Worm (Caenorhabditis elegans) whole organism, young adult: ENCODE data around the gene arx-2.

ENCODE experiments used
- B0336.3 ChIP-seq: fragments of 200-800 bp; sonication (Bioruptor generic); IDR thresholded peaks from 2 replicates; pipeline ENCODE4 v1.3.6; 2022; ENCODE audit warnings: missing genetic modification characterization, missing compliant biosample characterization
- C06A6.2 ChIP-seq: fragments of 200-800 bp; sonication (Bioruptor generic); conservative IDR thresholded peaks from 2 replicates; pipeline ENCODE4 v1.3.6; 2022; ENCODE audit warnings: missing genetic modification characterization, missing compliant biosample characterization
- F33H1.4 ChIP-seq: fragments of 200-800 bp; sonication (Bioruptor generic); IDR thresholded peaks from 2 replicates; pipeline ENCODE4 v1.3.6; 2022; ENCODE audit warnings: missing genetic modification reagents, missing genetic modification characterization, missing compliant biosample characterization
- F37B4.10 ChIP-seq: fragments of 200-800 bp; sonication (Bioruptor generic); IDR thresholded peaks from 2 replicates; pipeline ENCODE4 v1.3.6; 2022; ENCODE audit warnings: missing genetic modification characterization, missing compliant biosample characterization
- F39B2.1 ChIP-seq: fragments of 200-800 bp; sonication (Bioruptor generic); IDR thresholded peaks from 2 replicates; pipeline ENCODE4 v1.3.6; 2022; ENCODE audit warnings: missing genetic modification reagents, missing genetic modification characterization, missing compliant biosample characterization
- F49E8.2 ChIP-seq: sonication (generic microtip); optimal IDR thresholded peaks from 3 replicates; lab custom pipeline; 2017; ENCODE audit warnings: missing genetic modification characterization, mild to moderate bottlenecking, missing compliant biosample characterization, antibody characterized with exemption, moderate library complexity; ENCODE audit not compliant: insufficient read depth
- F55B11.4 ChIP-seq: sonication (generic microtip); optimal IDR thresholded peaks from 2 replicates; lab custom pipeline; 2016; ENCODE audit warnings: missing compliant biosample characterization, missing genetic modification characterization, borderline replicate concordance; ENCODE audit not compliant: insufficient read depth
- Y53G8AR.9 ChIP-seq: fragments of 200-800 bp; sonication (Bioruptor generic); conservative IDR thresholded peaks from 2 replicates; pipeline ENCODE4 v1.3.6; 2022; ENCODE audit warnings: missing genetic modification reagents, missing genetic modification characterization, missing compliant biosample characterization
- ZK185.1 ChIP-seq: sonication (generic microtip); optimal IDR thresholded peaks from 2 replicates; lab custom pipeline; 2016; ENCODE audit warnings: mild to moderate bottlenecking, missing genetic modification characterization, missing compliant biosample characterization; ENCODE audit not compliant: poor library complexity, severe bottlenecking
- ama-1 ChIP-seq, 3 experiments: fragments of 150-350 bp in 1 of 3; sonication (generic microtip) in 2 of 3; optimal IDR thresholded peaks; 2 replicates each; lab custom pipeline; 2014 to 2018; ENCODE audit warnings: missing biosample characterization in 2 of 3, missing genetic modification characterization in 2 of 3, missing genetic modification reagents in 2 of 3
- attf-5 ChIP-seq: fragments of 200-800 bp; sonication (Bioruptor generic); optimal IDR thresholded peaks from 2 replicates; lab custom pipeline; 2018; ENCODE audit warnings: mild to moderate bottlenecking, missing genetic modification characterization, missing compliant biosample characterization
- attf-6 ChIP-seq: fragments of 200-800 bp; sonication (Bioruptor generic); IDR thresholded peaks from 2 replicates; pipeline ENCODE4 v1.3.6; 2022; ENCODE audit warnings: missing genetic modification reagents, missing genetic modification characterization, missing compliant biosample characterization
- bed-2 ChIP-seq: fragments of 200-800 bp; sonication (Bioruptor generic); IDR thresholded peaks from 2 replicates; pipeline ENCODE4 v1.3.6; 2022; ENCODE audit warnings: missing genetic modification reagents, missing genetic modification characterization, missing compliant biosample characterization
- cebp-2 ChIP-seq: fragments of 200-800 bp; sonication (Bioruptor generic); IDR thresholded peaks from 2 replicates; pipeline ENCODE4 v1.3.6; 2022; ENCODE audit warnings: missing genetic modification characterization, missing compliant biosample characterization
- ceh-27 ChIP-seq: fragments of 200-800 bp; sonication (Bioruptor generic); optimal IDR thresholded peaks from 2 replicates; lab custom pipeline; 2018; ENCODE audit warnings: mild to moderate bottlenecking, missing genetic modification characterization, moderate library complexity, missing compliant biosample characterization
- ceh-58 ChIP-seq: fragments of 200-800 bp; sonication (Bioruptor generic); IDR thresholded peaks from 2 replicates; pipeline ENCODE4 v1.3.6; 2022; ENCODE audit warnings: missing genetic modification characterization, missing compliant biosample characterization
- ceh-79 ChIP-seq: sonication (generic microtip); optimal IDR thresholded peaks from 2 replicates; lab custom pipeline; 2017; ENCODE audit warnings: mild to moderate bottlenecking, missing genetic modification characterization, missing compliant biosample characterization
- egl-18 ChIP-seq: fragments of 200-800 bp; sonication (Bioruptor generic); IDR thresholded peaks from 2 replicates; pipeline ENCODE4 v1.3.6; 2022; ENCODE audit warnings: missing genetic modification reagents, missing genetic modification characterization, missing compliant biosample characterization
- egl-44 ChIP-seq: fragments of 200-800 bp; sonication (Bioruptor generic); IDR thresholded peaks from 2 replicates; pipeline ENCODE4 v1.3.6; 2022; ENCODE audit warnings: missing genetic modification reagents, missing genetic modification characterization, missing compliant biosample characterization
- egrh-3 ChIP-seq: fragments of 200-800 bp; sonication (Bioruptor generic); IDR thresholded peaks from 2 replicates; pipeline ENCODE4 v1.3.6; 2022; ENCODE audit warnings: missing genetic modification reagents, missing genetic modification characterization, missing compliant biosample characterization
- ets-4 ChIP-seq: fragments of 200-800 bp; sonication (Bioruptor generic); optimal IDR thresholded peaks from 2 replicates; lab custom pipeline; 2018; ENCODE audit warnings: mild to moderate bottlenecking, missing genetic modification characterization, missing compliant biosample characterization
- him-1 ChIP-seq: sonication (generic microtip); optimal IDR thresholded peaks from 2 replicates; lab custom pipeline; 2016; ENCODE audit warnings: missing genotype, missing genetic modification reagents, missing genetic modification characterization, missing compliant biosample characterization
- hmg-1.2 ChIP-seq: fragments of 200-800 bp; sonication (Bioruptor generic); IDR thresholded peaks from 2 replicates; pipeline ENCODE4 v1.3.6; 2022; ENCODE audit warnings: missing genetic modification reagents, missing genetic modification characterization, missing compliant biosample characterization
- lag-1 ChIP-seq: fragments of 200-800 bp; sonication (Bioruptor generic); IDR thresholded peaks from 2 replicates; pipeline ENCODE4 v1.3.6; 2022; ENCODE audit warnings: missing genetic modification reagents, missing genetic modification characterization, missing compliant biosample characterization
- let-526 ChIP-seq: fragments of 200-800 bp; sonication (Bioruptor generic); IDR thresholded peaks from 2 replicates; pipeline ENCODE4 v1.3.6; 2022; ENCODE audit warnings: missing genetic modification reagents, missing genetic modification characterization, missing compliant biosample characterization
- lin-35 ChIP-seq, 3 experiments: fragments of 150-350 bp in 2 of 3; sonication (generic microtip) in 1 of 3; optimal IDR thresholded peaks; 2 replicates each; lab custom pipeline; 2014 to 2018; ENCODE audit warnings: missing biosample characterization in 3 of 3, missing genetic modification characterization in 3 of 3, missing genetic modification reagents in 3 of 3
- lsl-1 ChIP-seq: fragments of 200-800 bp; sonication (Bioruptor generic); optimal IDR thresholded peaks from 2 replicates; lab custom pipeline; 2018; ENCODE audit warnings: mild to moderate bottlenecking, missing genetic modification characterization, moderate library complexity, missing compliant biosample characterization
- madf-10 ChIP-seq: sonication (generic microtip); optimal IDR thresholded peaks from 2 replicates; lab custom pipeline; 2016; ENCODE audit warnings: mild to moderate bottlenecking, missing genetic modification characterization, missing compliant biosample characterization
- madf-3 ChIP-seq: fragments of 200-800 bp; sonication (Bioruptor generic); IDR thresholded peaks from 2 replicates; pipeline ENCODE4 v1.3.6; 2022; ENCODE audit warnings: missing genetic modification reagents, missing genetic modification characterization, missing compliant biosample characterization
- mel-28 ChIP-seq: sonication (generic microtip); optimal IDR thresholded peaks from 2 replicates; lab custom pipeline; 2016; ENCODE audit warnings: borderline replicate concordance, mild to moderate bottlenecking, missing genetic modification characterization, missing compliant biosample characterization
- mes-4 ChIP-seq: sonication (generic microtip); optimal IDR thresholded peaks from 2 replicates; lab custom pipeline; 2016; ENCODE audit warnings: missing genotype, missing genetic modification characterization, missing compliant biosample characterization
- nfyb-1 ChIP-seq: fragments of 200-800 bp; sonication (Bioruptor generic); IDR thresholded peaks from 2 replicates; pipeline ENCODE4 v1.3.6; 2022; ENCODE audit warnings: missing genetic modification reagents, missing genetic modification characterization, missing compliant biosample characterization
- nhr-27 ChIP-seq: fragments of 200-800 bp; sonication (Bioruptor generic); optimal IDR thresholded peaks from 2 replicates; lab custom pipeline; 2018; ENCODE audit warnings: mild to moderate bottlenecking, missing genetic modification characterization, moderate library complexity, missing compliant biosample characterization
- nhr-80 ChIP-seq: sonication (generic microtip); optimal IDR thresholded peaks from 2 replicates; lab custom pipeline; 2016; ENCODE audit warnings: missing genetic modification characterization, missing compliant biosample characterization
- rcor-1 ChIP-seq: fragments of 200-800 bp; sonication (Bioruptor generic); IDR thresholded peaks from 2 replicates; pipeline ENCODE4 v1.3.6; 2022; ENCODE audit warnings: missing genetic modification reagents, missing genetic modification characterization, missing compliant biosample characterization
- sea-2 ChIP-seq: fragments of 200-800 bp; sonication (Bioruptor generic); IDR thresholded peaks from 2 replicates; pipeline ENCODE4 v1.3.6; 2022; ENCODE audit warnings: missing genetic modification characterization, missing compliant biosample characterization
- snpc-1.3 ChIP-seq: sonication (generic microtip); optimal IDR thresholded peaks from 2 replicates; lab custom pipeline; 2017; ENCODE audit warnings: missing genetic modification characterization, mild to moderate bottlenecking, missing compliant biosample characterization, antibody characterized with exemption, moderate library complexity, missing genotype, missing genetic modification reagents; ENCODE audit not compliant: insufficient read depth
- tbp1 ChIP-seq: fragments of 200-800 bp; sonication (Bioruptor generic); optimal IDR thresholded peaks from 2 replicates; lab custom pipeline; 2018; ENCODE audit warnings: mild to moderate bottlenecking, missing genetic modification characterization, missing compliant biosample characterization
- unc-62 ChIP-seq: fragments of 150-350 bp; optimal IDR thresholded peaks from 2 replicates; lab custom pipeline; 2014; ENCODE audit warnings: missing biosample characterization, missing genetic modification reagents, missing genetic modification characterization
- xnd-1 ChIP-seq: sonication (generic microtip); optimal IDR thresholded peaks from 2 replicates; lab custom pipeline; 2016; ENCODE audit warnings: missing genotype, missing genetic modification reagents, missing genetic modification characterization, missing compliant biosample characterization
- zfh-2 ChIP-seq: fragments of 200-800 bp; sonication (Bioruptor generic); conservative IDR thresholded peaks from 2 replicates; pipeline ENCODE4 v1.3.6; 2022; ENCODE audit warnings: missing genetic modification reagents, missing genetic modification characterization, missing compliant biosample characterization
- ztf-22 ChIP-seq: fragments of 200-800 bp; sonication (Bioruptor generic); optimal IDR thresholded peaks from 2 replicates; lab custom pipeline; 2018; ENCODE audit warnings: mild to moderate bottlenecking, missing genetic modification characterization, moderate library complexity, missing compliant biosample characterization
- ztf-25 ChIP-seq: fragments of 200-800 bp; sonication (Bioruptor generic); IDR thresholded peaks from 2 replicates; pipeline ENCODE4 v1.3.6; 2022; ENCODE audit warnings: missing genetic modification reagents, missing genetic modification characterization, missing compliant biosample characterization

Gene arx-2

DNA sequence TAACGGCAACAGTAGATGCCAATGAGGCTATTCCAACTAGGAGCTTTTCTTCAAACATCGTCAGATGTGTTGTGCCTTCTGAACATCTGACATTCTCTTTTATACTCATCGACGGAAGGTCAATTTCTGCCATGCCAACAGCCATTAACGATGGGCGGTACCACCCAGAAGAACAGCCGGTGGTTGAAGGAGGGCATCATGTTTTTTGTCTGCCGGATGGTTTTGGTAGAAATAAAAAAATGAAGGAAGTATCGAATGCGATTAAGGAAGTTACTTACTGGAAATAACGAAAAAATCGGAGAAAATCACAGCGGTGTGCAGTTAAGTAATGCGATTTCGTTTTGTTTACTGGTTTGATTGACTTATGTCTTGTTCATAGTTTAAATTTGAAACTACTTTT, 43.6 kb downstream of the arx-2 start, which contains the start of gene col-150:
col-150 (minus strand) TSS at position 101 of the 400 bp plus-strand sequence.
- TF ChIP-seq madf-10 (tag; lab: Kevin White, UChicago) (no peak), F55B11.4 (tag; lab: Kevin White, UChicago) (no peak), unc-62 (GFP tag; lab: Kevin White, UChicago) (no peak)

DNA sequence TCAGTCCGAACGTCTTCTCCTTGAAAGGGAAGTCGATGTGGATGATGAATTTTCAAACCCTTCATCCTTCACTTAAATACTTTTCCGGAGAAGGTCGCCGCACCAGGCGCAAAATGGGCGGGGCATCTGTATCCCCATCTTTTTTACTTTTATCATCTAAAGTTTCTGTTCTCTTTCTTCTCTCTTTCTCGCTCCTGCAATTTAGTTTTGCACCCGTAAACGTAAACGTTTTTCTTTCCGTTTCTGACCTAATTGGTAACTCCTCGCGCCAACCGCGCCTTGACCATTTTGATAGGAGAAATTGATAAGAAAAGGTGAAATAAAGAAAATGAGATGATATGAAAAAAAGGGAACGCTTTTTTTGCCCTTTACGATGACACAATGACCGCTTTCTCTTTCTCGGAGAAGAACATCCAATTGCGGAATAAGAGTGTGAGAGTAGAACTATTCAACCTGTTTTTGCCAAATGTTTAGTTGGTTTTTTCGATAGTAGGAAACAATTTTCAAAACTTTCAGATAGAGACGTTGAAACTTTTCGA, 45.3 kb downstream of the arx-2 start, which contains the start of gene col-149:
col-149 (minus strand) TSS at position 51 of the 539 bp plus-strand sequence.
- no peak for TF ChIP-seq mes-4 (tag; lab: Kevin White, UChicago)
- no peak for TF ChIP-seq egrh-3 (GFP tag; lab: Robert Waterston, UW)
- TF ChIP-seq attf-5 (GFP tag; lab: Kevin White, UChicago), result no peak
- peak; percentile 32 for TF ChIP-seq nhr-80 (tag; lab: Kevin White, UChicago)
- TF ChIP-seq tbp1 (GFP tag; lab: Kevin White, UChicago), result no peak

DNA sequence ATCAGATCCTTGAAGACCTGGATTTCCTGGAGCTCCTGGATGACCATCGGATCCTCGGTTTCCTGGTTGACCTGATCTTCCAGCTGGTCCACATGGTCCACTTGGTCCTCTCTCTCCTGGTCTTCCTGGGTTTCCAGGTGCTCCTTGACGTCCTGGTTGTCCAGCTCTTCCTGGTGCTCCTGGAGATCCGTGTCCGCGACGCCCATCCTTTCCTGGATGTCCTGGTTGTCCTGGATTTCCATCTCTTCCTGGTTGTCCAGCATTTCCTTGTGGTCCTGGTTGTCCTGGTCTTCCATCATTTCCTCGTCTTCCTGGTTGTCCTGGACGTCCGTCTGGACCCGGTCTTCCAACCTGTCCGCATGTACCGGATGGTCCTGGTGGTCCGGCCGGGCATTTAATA, 46.3 kb downstream of the arx-2 start:
- TF ChIP-seq F49E8.2 (no peak), F33H1.4 (no peak), ceh-58 (GFP tag; lab: Robert Waterston, UW) (no peak), B0336.3 (GFP tag; lab: Robert Waterston, UW) (no peak), egl-44 (GFP tag; lab: Robert Waterston, UW) (no peak), lsl-1 (GFP tag; lab: Kevin White, UChicago) (no peak), ZK185.1 (tag; lab: Kevin White, UChicago) (no peak), ztf-22 (no peak), cebp-2 (GFP tag; lab: Robert Waterston, UW) (no peak)

DNA sequence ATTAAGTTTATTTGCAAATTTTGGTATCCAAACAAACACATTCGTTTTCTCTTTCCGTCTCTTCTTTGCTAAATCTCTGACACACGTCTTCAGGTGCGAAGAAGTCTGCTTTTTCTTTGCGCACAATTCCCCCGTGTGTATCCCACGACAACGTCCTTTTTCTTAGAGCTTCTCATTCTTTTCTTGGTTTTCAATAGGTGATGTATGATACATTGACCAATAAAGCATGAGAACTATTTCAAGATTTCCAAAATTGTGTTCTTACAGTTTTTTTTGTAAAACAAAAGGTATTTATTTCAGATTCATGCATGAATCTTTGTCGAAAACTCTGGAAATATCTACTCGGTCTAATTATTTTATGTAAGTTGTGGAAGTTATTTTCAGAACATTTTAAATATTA, 48.4 kb downstream of the arx-2 start, which contains the start of gene B0024.15:
B0024.15 (plus strand) TSS at position 301 of the 400 bp plus-strand sequence.
- no peak for TF ChIP-seq ztf-25
- no peak for TF ChIP-seq madf-3 (GFP tag; lab: Robert Waterston, UW)
- TF ChIP-seq him-1, result no peak
- no peak for TF ChIP-seq lag-1
- TF ChIP-seq ceh-27 (GFP tag; lab: Kevin White, UChicago), result no peak
- TF ChIP-seq ets-4, result no peak
- TF ChIP-seq rcor-1 (GFP tag; lab: Robert Waterston, UW), result no peak
- TF ChIP-seq sea-2, result no peak
- no peak for TF ChIP-seq F49E8.2
- no peak for TF ChIP-seq egl-44 (GFP tag; lab: Robert Waterston, UW)
- TF ChIP-seq nhr-80 (tag; lab: Kevin White, UChicago), result no peak
- no peak for TF ChIP-seq C06A6.2 (GFP tag; lab: Robert Waterston, UW)
- TF ChIP-seq ceh-79 (tag; lab: Kevin White, UChicago), result no peak
- TF ChIP-seq hmg-1.2 (GFP tag; lab: Robert Waterston, UW), result no peak
- TF ChIP-seq egl-18, result no peak
- TF ChIP-seq nhr-27, result no peak
- no peak for TF ChIP-seq attf-6 (GFP tag; lab: Robert Waterston, UW)
- no peak for TF ChIP-seq Y53G8AR.9 (GFP tag; lab: Robert Waterston, UW)
- no peak for TF ChIP-seq F37B4.10 (GFP tag; lab: Robert Waterston, UW)
- TF ChIP-seq, all 124 proteins: peak for 0

DNA sequence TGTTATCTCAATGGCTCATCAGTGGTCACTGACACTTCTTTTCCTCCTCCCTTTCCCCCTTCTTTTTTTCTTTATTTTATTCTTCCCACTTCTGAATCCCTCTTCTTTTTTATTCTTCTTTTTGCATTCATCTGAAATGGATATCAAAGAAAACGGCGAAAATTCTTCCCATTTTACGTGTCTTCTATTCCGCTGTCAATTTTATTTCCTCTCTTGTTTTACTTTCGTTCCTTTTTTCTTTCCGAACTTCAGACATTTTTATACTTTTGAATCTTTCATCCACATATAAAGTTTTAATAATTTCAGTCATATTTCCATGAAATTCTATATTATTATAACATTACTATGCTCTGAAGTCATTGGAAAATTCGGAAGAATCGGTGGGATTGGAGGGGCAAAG, 50.9 kb downstream of the arx-2 start, which contains the start of gene B0024.3:
B0024.3 (plus strand) TSS at position 301 of the 400 bp plus-strand sequence.
- no peak for TF ChIP-seq let-526
- TF ChIP-seq lin-35 (GFP tag; optimal IDR thresholded peaks at IDR 0.05; lab: Kevin White, UChicago), result no peak
- TF ChIP-seq xnd-1 (tag; lab: Kevin White, UChicago), result no peak
- no peak for TF ChIP-seq mel-28 (tag; lab: Kevin White, UChicago)
- no peak for TF ChIP-seq bed-2 (GFP tag; lab: Robert Waterston, UW)
- no peak for TF ChIP-seq zfh-2
- no peak for TF ChIP-seq ama-1 (optimal IDR thresholded peaks at IDR 0.05; lab: Kevin White, UChicago)
- no peak for TF ChIP-seq ama-1 (GFP tag; optimal IDR thresholded peaks at IDR 0.05; lab: Kevin White, UChicago)
- no peak for TF ChIP-seq F39B2.1
- TF ChIP-seq nfyb-1, result no peak
- TF ChIP-seq snpc-1.3 (tag; lab: Kevin White, UChicago), result no peak
